Worm (Caenorhabditis elegans) whole organism, L1 larva: ENCODE measurements around the gene F14F9.5.

Experiments
- C04F5.9 ChIP-seq: sonication (generic microtip); optimal IDR thresholded peaks from 2 replicates; lab custom pipeline; 2016; ENCODE audit warnings: missing genetic modification characterization, missing compliant biosample characterization
- F16B12.6 ChIP-seq: fragments of 150-350 bp; optimal IDR thresholded peaks from 2 replicates; lab custom pipeline; 2014; ENCODE audit warnings: missing biosample characterization, missing genetic modification characterization
- aha-1 ChIP-seq: fragments of 150-350 bp; optimal IDR thresholded peaks from 2 replicates; lab custom pipeline; 2014; ENCODE audit warnings: missing biosample characterization, missing genetic modification characterization
- aly-2 ChIP-seq: fragments of 150-350 bp; optimal IDR thresholded peaks from 2 replicates; lab custom pipeline; 2014; ENCODE audit warnings: missing biosample characterization, missing genetic modification characterization
- ceh-63 ChIP-seq: fragments of 200-800 bp; sonication (Bioruptor generic); optimal IDR thresholded peaks from 2 replicates; lab custom pipeline; 2018; ENCODE audit warnings: mild to moderate bottlenecking, missing genetic modification characterization, missing compliant biosample characterization
- ceh-8 ChIP-seq: fragments of 200-800 bp; sonication (Bioruptor generic); optimal IDR thresholded peaks from 2 replicates; lab custom pipeline; 2018; ENCODE audit warnings: mild to moderate bottlenecking, missing genetic modification characterization, moderate library complexity, missing compliant biosample characterization
- dpl-1 ChIP-seq, 3 experiments: fragments of 150-350 bp in 2 of 3; sonication (generic microtip) in 1 of 3; optimal IDR thresholded peaks; 2 replicates each; lab custom pipeline; 2014 to 2017; ENCODE audit warnings: missing biosample characterization in 3 of 3, missing genetic modification characterization in 3 of 3, missing genetic modification reagents in 3 of 3
- efl-3 ChIP-seq: fragments of 200-800 bp; sonication (Bioruptor generic); optimal IDR thresholded peaks from 2 replicates; lab custom pipeline; 2018; ENCODE audit warnings: mild to moderate bottlenecking, missing genetic modification characterization, missing compliant biosample characterization
- egl-27 ChIP-seq, 2 experiments: fragments of 150-350 bp in 1 of 2; sonication (generic microtip); optimal IDR thresholded peaks; 3 replicates each; lab custom pipeline; 2017 to 2018; ENCODE audit warnings: missing biosample characterization in 2 of 2, missing genetic modification characterization in 2 of 2, missing genetic modification reagents in 2 of 2
- hpl-2 ChIP-seq: fragments of 150-350 bp; optimal IDR thresholded peaks from 2 replicates; lab custom pipeline; 2014; ENCODE audit warnings: missing biosample characterization, missing genetic modification reagents, missing genetic modification characterization
- isw-1 ChIP-seq: fragments of 200-800 bp; sonication (Bioruptor generic); IDR thresholded peaks from 2 replicates; pipeline ENCODE4 v1.3.6; 2022; ENCODE audit warnings: missing genetic modification characterization, missing compliant biosample characterization
- jun-1 ChIP-seq: fragments of 150-350 bp; optimal IDR thresholded peaks from 2 replicates; lab custom pipeline; 2014; ENCODE audit warnings: missing biosample characterization, missing genetic modification reagents, missing genetic modification characterization
- lin-13 ChIP-seq: fragments of 150-350 bp; optimal IDR thresholded peaks from 2 replicates; lab custom pipeline; 2014; ENCODE audit warnings: missing biosample characterization, missing genetic modification reagents, missing genetic modification characterization
- lin-35 ChIP-seq, 2 experiments: fragments of 150-350 bp; optimal IDR thresholded peaks; 2 replicates each; lab custom pipeline; 2014; ENCODE audit warnings: missing biosample characterization in 2 of 2, missing genetic modification characterization in 2 of 2, missing genetic modification reagents in 2 of 2
- lin-39 ChIP-seq: fragments of 150-350 bp; optimal IDR thresholded peaks from 2 replicates; lab custom pipeline; 2014; ENCODE audit warnings: missing biosample characterization, missing genetic modification reagents, missing genetic modification characterization
- mep-1 ChIP-seq: fragments of 150-350 bp; optimal IDR thresholded peaks from 2 replicates; lab custom pipeline; 2014; ENCODE audit warnings: missing biosample characterization, missing genetic modification characterization
- nhr-19 ChIP-seq: fragments of 200-800 bp; sonication (Bioruptor generic); conservative IDR thresholded peaks from 2 replicates; pipeline ENCODE4 v1.3.6; 2022; ENCODE audit warnings: missing genetic modification characterization, missing compliant biosample characterization
- nhr-20 ChIP-seq: sonication (generic microtip); optimal IDR thresholded peaks from 2 replicates; lab custom pipeline; 2016; ENCODE audit warnings: mild to moderate bottlenecking, missing genetic modification characterization, missing compliant biosample characterization
- nhr-237 ChIP-seq: fragments of 150-350 bp; optimal IDR thresholded peaks from 2 replicates; lab custom pipeline; 2014; ENCODE audit warnings: missing biosample characterization, missing genetic modification characterization
- nhr-47 ChIP-seq: sonication (generic microtip); optimal IDR thresholded peaks from 2 replicates; lab custom pipeline; 2016; ENCODE audit warnings: mild to moderate bottlenecking, missing genetic modification characterization, moderate library complexity, missing compliant biosample characterization
- nhr-71 ChIP-seq: sonication (generic microtip); optimal IDR thresholded peaks from 2 replicates; lab custom pipeline; 2016; ENCODE audit warnings: mild to moderate bottlenecking, missing genetic modification characterization, moderate library complexity, missing compliant biosample characterization
- nhr-76 ChIP-seq: sonication (generic microtip); optimal IDR thresholded peaks from 2 replicates; lab custom pipeline; 2017; ENCODE audit warnings: missing biosample characterization, missing genetic modification characterization
- nhr-77 ChIP-seq: fragments of 150-350 bp; optimal IDR thresholded peaks from 2 replicates; lab custom pipeline; 2014; ENCODE audit warnings: missing biosample characterization, missing genetic modification characterization
- nhr-85 ChIP-seq: sonication (generic microtip); peaks from one replicate; lab custom pipeline; 2016; ENCODE audit warnings: missing genetic modification characterization, inconsistent platforms, missing compliant biosample characterization
- pqm-1 ChIP-seq: sonication (generic microtip); optimal IDR thresholded peaks from 3 replicates; lab custom pipeline; 2017; ENCODE audit warnings: missing biosample characterization, missing genetic modification characterization
- rnt-1 ChIP-seq: sonication (generic microtip); optimal IDR thresholded peaks from 2 replicates; lab custom pipeline; 2016; ENCODE audit warnings: mild to moderate bottlenecking, missing genetic modification characterization, moderate library complexity, missing compliant biosample characterization
- skn-1 ChIP-seq: fragments of 150-350 bp; optimal IDR thresholded peaks from 2 replicates; lab custom pipeline; 2014; ENCODE audit warnings: missing biosample characterization, missing genetic modification characterization
- snpc-4 ChIP-seq: fragments of 150-350 bp; optimal IDR thresholded peaks from 2 replicates; lab custom pipeline; 2014; ENCODE audit warnings: missing biosample characterization, missing genetic modification characterization
- snu-23 ChIP-seq: sonication (generic microtip); optimal IDR thresholded peaks from 2 replicates; lab custom pipeline; 2016; ENCODE audit warnings: missing genetic modification characterization, missing compliant biosample characterization
- sptf-1 ChIP-seq: fragments of 150-350 bp; optimal IDR thresholded peaks from 2 replicates; lab custom pipeline; 2014; ENCODE audit warnings: missing biosample characterization, missing genetic modification characterization
- tlp-1 ChIP-seq: fragments of 150-350 bp; optimal IDR thresholded peaks from 2 replicates; lab custom pipeline; 2014; ENCODE audit warnings: missing biosample characterization, missing genetic modification characterization
- unc-30 ChIP-seq: sonication (generic microtip); optimal IDR thresholded peaks from 2 replicates; lab custom pipeline; 2017; ENCODE audit warnings: missing biosample characterization, missing genetic modification characterization
- unc-98 ChIP-seq: fragments of 200-800 bp; sonication (Bioruptor generic); IDR thresholded peaks from 2 replicates; pipeline ENCODE4 v1.3.6; 2022; ENCODE audit warnings: missing genetic modification characterization, missing compliant biosample characterization
- zag-1 ChIP-seq: fragments of 150-350 bp; optimal IDR thresholded peaks from 2 replicates; lab custom pipeline; 2014; ENCODE audit warnings: missing biosample characterization, missing genetic modification characterization
- zip-4 ChIP-seq: fragments of 200-800 bp; sonication (Bioruptor generic); optimal IDR thresholded peaks from 2 replicates; lab custom pipeline; 2018; ENCODE audit warnings: mild to moderate bottlenecking, missing genetic modification characterization, moderate library complexity, missing compliant biosample characterization
- ztf-11 ChIP-seq, 2 experiments: sonication (generic microtip); optimal IDR thresholded peaks; 2 replicates each; lab custom pipeline; 2016 to 2017; ENCODE audit warnings: missing genetic modification characterization in 2 of 2, missing biosample characterization in 1 of 2, missing compliant biosample characterization in 1 of 2
- ztf-4 ChIP-seq: fragments of 150-350 bp; optimal IDR thresholded peaks from 2 replicates; lab custom pipeline; 2014; ENCODE audit warnings: missing biosample characterization, missing genetic modification characterization

Gene F14F9.5

ce11 chrV:5144541-5144940 is 17.6 kb downstream of the F14F9.5 start, which contains the start of gene F14F9.2:
Gene F14F9.2 (plus strand): TSS chrV:5144841.
- TF ChIP-seq aha-1 (tag; lab: Kevin White, UChicago) (no peak), egl-27 (tag; optimal IDR thresholded peaks at IDR 0.05; lab: Kevin White, UChicago) (no peak), zag-1 (tag; lab: Kevin White, UChicago) (no peak), nhr-76 (tag; lab: Kevin White, UChicago) (no peak), lin-13 (GFP tag; lab: Kevin White, UChicago) (no peak), efl-3 (GFP tag; lab: Kevin White, UChicago) (no peak), skn-1 (no peak), nhr-20 (tag; lab: Kevin White, UChicago) (no peak), sptf-1 (tag; lab: Kevin White, UChicago) (no peak), ztf-4 (tag; lab: Kevin White, UChicago) (no peak), snpc-4 (no peak), jun-1 (tag; lab: Kevin White, UChicago) (no peak), ceh-63 (GFP tag; lab: Kevin White, UChicago) (no peak), pqm-1 (tag; lab: Kevin White, UChicago) (no peak), lin-39 (tag; lab: Kevin White, UChicago) (no peak)

- TF ChIP-seq mep-1 (tag; lab: Kevin White, UChicago) (no peak), ceh-63 (GFP tag; lab: Kevin White, UChicago) (no peak), C04F5.9 (tag; lab: Kevin White, UChicago) (no peak), snu-23 (GFP tag; lab: Kevin White, UChicago) (no peak), ceh-8 (GFP tag; lab: Kevin White, UChicago) (no peak), unc-98 (GFP tag; lab: Robert Waterston, UW) (no peak), nhr-71 (tag; lab: Kevin White, UChicago) (no peak), nhr-19 (no peak), unc-30 (tag; lab: Kevin White, UChicago) (no peak), F16B12.6 (tag; lab: Kevin White, UChicago) (no peak), rnt-1 (tag; lab: Kevin White, UChicago) (no peak), dpl-1 (GFP tag; optimal IDR thresholded peaks at IDR 0.05; lab: Kevin White, UChicago) (no peak), nhr-85 (tag; lab: Kevin White, UChicago) (no peak), nhr-77 (tag; lab: Kevin White, UChicago) (no peak), lin-35 (GFP tag; optimal IDR thresholded peaks at IDR 0.05; lab: Kevin White, UChicago) (no peak), nhr-237 (no peak), pqm-1 (tag; lab: Kevin White, UChicago) (no peak)
These were observed 19.5 kb downstream of the F14F9.5 start, which contains the start of gene F14F9.6 for ce11 chrV:5146394-5146793. Gene F14F9.6 (minus strand): TSS chrV:5146494.

ce11 chrV:5150880-5151279 is 24.0 kb downstream of the F14F9.5 start, which contains the start of gene srh-130:
Gene srh-130 (plus strand): TSS chrV:5151180.
- TF ChIP-seq skn-1: no peak
- no peak for TF ChIP-seq ztf-11 (tag; optimal IDR thresholded peaks at IDR 0.05; lab: Kevin White, UChicago)
- TF ChIP-seq isw-1 (GFP tag; lab: Robert Waterston, UW): no peak
- TF ChIP-seq tlp-1: no peak
- no peak for TF ChIP-seq nhr-19
- TF ChIP-seq aly-2: no peak
- TF ChIP-seq hpl-2: no peak
- no peak for TF ChIP-seq ceh-63 (GFP tag; lab: Kevin White, UChicago)
- TF ChIP-seq nhr-47 (tag; lab: Kevin White, UChicago): no peak

- TF ChIP-seq unc-30 (tag; lab: Kevin White, UChicago) (no peak), tlp-1 (no peak), zip-4 (GFP tag; lab: Kevin White, UChicago) (no peak)
- TF ChIP-seq, all 84 proteins: peak for 0
These were observed 28.6 kb downstream of the F14F9.5 start, which contains the start of gene srx-38 for ce11 chrV:5155516-5155915. Gene srx-38 (minus strand): TSS chrV:5155616.
